Fruit fly (Drosophila melanogaster): ENCODE results near the gene fal.

Gene fal

dm6 chr3L:19264141-19264487 is 30.2 kb upstream of the fal start, which contains the start of gene Max (continued):
- peak; percentile 36 for TF ChIP-seq Hr39 (GFP tag; optimal IDR thresholded peaks at IDR 0.05)
- peak; percentile 1 for TF ChIP-seq dac (GFP tag; optimal IDR thresholded peaks at IDR 0.05)
- TF ChIP-seq Gug (GFP tag; IDR thresholded peaks at IDR 0.05), result no peak
- peak; percentile 39 for TF ChIP-seq Sox14 (GFP tag; optimal IDR thresholded peaks at IDR 0.05)
- TF ChIP-seq spab (GFP tag; optimal IDR thresholded peaks at IDR 0.05), result no peak
- peak; percentile 66 for TF ChIP-seq CG34406 (GFP tag; optimal IDR thresholded peaks at IDR 0.05)
- TF ChIP-seq CG16779 (tag; optimal IDR thresholded peaks at IDR 0.05), result peak; percentile 13
- peak; percentile 31; the same call in 1 of the 3 replicates for TF ChIP-seq CG8119 (GFP tag; IDR thresholded peaks at IDR 0.05)
- TF ChIP-seq Eip93F (GFP tag; optimal IDR thresholded peaks at IDR 0.05), result peak; percentile 66
- peak; percentile 71 for TF ChIP-seq acj6 (GFP tag; optimal IDR thresholded peaks at IDR 0.05)
- TF ChIP-seq CG15336 (GFP tag; IDR thresholded peaks at IDR 0.05), result peak; percentile 52
- TF ChIP-seq CG11902 (GFP tag; optimal IDR thresholded peaks at IDR 0.05), result peak; percentile 31

dm6 chr3L:19265761-19266160 is 28.6 kb upstream of the fal start, which contains the start of gene CG45081:
TSS of gene CG45081 (plus strand) at chr3L:19266061.
- TF ChIP-seq Eip78C (GFP tag) (peak; percentile 63), esn (GFP tag; optimal IDR thresholded peaks at IDR 0.05) (peak; percentile 4), CG8632 (GFP tag; optimal IDR thresholded peaks at IDR 0.05) (no peak)

- TF ChIP-seq pdm3 (GFP tag; optimal IDR thresholded peaks at IDR 0.05), result no peak
- TF ChIP-seq Ets96B (tag; optimal IDR thresholded peaks at IDR 0.05), result no peak
- no peak for TF ChIP-seq fkh (GFP tag; optimal IDR thresholded peaks at IDR 0.05)
- no peak for TF ChIP-seq Smox (GFP tag; optimal IDR thresholded peaks at IDR 0.05)
- no peak for TF ChIP-seq salr (GFP tag; optimal IDR thresholded peaks at IDR 0.05)
- TF ChIP-seq CG6792 (GFP tag; optimal IDR thresholded peaks at IDR 0.05), result no peak
- TF ChIP-seq Ets21C (GFP tag; optimal IDR thresholded peaks at IDR 0.05), result no peak
- no peak for TF ChIP-seq OdsH (GFP tag; optimal IDR thresholded peaks at IDR 0.05)
- peak; percentile 40 for TF ChIP-seq vri (GFP tag; optimal IDR thresholded peaks at IDR 0.05)
- no peak for TF ChIP-seq acj6 (GFP tag; optimal IDR thresholded peaks at IDR 0.05)
- no peak for TF ChIP-seq Hr4 (GFP tag; optimal IDR thresholded peaks at IDR 0.05)
- no peak for TF ChIP-seq CG8632 (GFP tag; optimal IDR thresholded peaks at IDR 0.05)
- no peak for TF ChIP-seq CG7368 (GFP tag; optimal IDR thresholded peaks at IDR 0.05)
- no peak for TF ChIP-seq fd59A (GFP tag; optimal IDR thresholded peaks at IDR 0.05)
- TF ChIP-seq CG8119 (GFP tag; IDR thresholded peaks at IDR 0.05), result no peak
- TF ChIP-seq fd85E (GFP tag; optimal IDR thresholded peaks at IDR 0.05), result no peak
- peak; percentile 9 for TF ChIP-seq topi (GFP tag; optimal IDR thresholded peaks at IDR 0.05)
- TF ChIP-seq esn (GFP tag; optimal IDR thresholded peaks at IDR 0.05), result no peak
- no peak for TF ChIP-seq cyc (GFP tag; optimal IDR thresholded peaks at IDR 0.05)
- TF ChIP-seq net (GFP tag; optimal IDR thresholded peaks at IDR 0.05), result no peak
- TF ChIP-seq ss (GFP tag; optimal IDR thresholded peaks at IDR 0.05), result no peak
- TF ChIP-seq Eip93F (GFP tag; optimal IDR thresholded peaks at IDR 0.05), result no peak
- no peak for TF ChIP-seq CG11294 (GFP tag; IDR thresholded peaks at IDR 0.05)
- no peak for TF ChIP-seq Lpt (GFP tag; optimal IDR thresholded peaks at IDR 0.05)
- TF ChIP-seq Eip78C (GFP tag), result peak; percentile 60
- TF ChIP-seq Hr38 (GFP tag; optimal IDR thresholded peaks at IDR 0.05), result no peak
- no peak for TF ChIP-seq Sox15 (GFP tag; optimal IDR thresholded peaks at IDR 0.05)
- TF ChIP-seq Sox14 (GFP tag; optimal IDR thresholded peaks at IDR 0.05), result peak; percentile 51
- TF ChIP-seq CG32006 (GFP tag; optimal IDR thresholded peaks at IDR 0.05), result no peak
- peak; percentile 3 for TF ChIP-seq Sox102F (GFP tag; optimal IDR thresholded peaks at IDR 0.05)
- peak; percentile 97 for TF ChIP-seq svp (GFP tag)
- no peak for TF ChIP-seq spab (GFP tag; optimal IDR thresholded peaks at IDR 0.05)
- no peak for TF ChIP-seq Hr39 (GFP tag; optimal IDR thresholded peaks at IDR 0.05)
- peak; percentile 29 for TF ChIP-seq CG3919 (GFP tag; optimal IDR thresholded peaks at IDR 0.05)
- no peak for TF ChIP-seq CG34406 (GFP tag; optimal IDR thresholded peaks at IDR 0.05)
- no peak for TF ChIP-seq CG6163 (GFP tag; IDR thresholded peaks at IDR 0.05)
- peak; percentile 39; the same call in 1 of the 3 replicates for TF ChIP-seq eg (GFP tag; IDR thresholded peaks at IDR 0.05)
- no peak for TF ChIP-seq CG1621 (tag; optimal IDR thresholded peaks at IDR 0.05)
- no peak for TF ChIP-seq CG3032 (tag; optimal IDR thresholded peaks at IDR 0.05)
- no peak for TF ChIP-seq Gug (GFP tag; IDR thresholded peaks at IDR 0.05)
Observed at dm6 chr3L:19268720-19269401, 25.5 kb upstream of the fal start, which contains the start of the genes Aldh7A1 and CG14085. TSS of gene Aldh7A1 (minus strand) at chr3L:19268913. TSS of gene CG14085 (plus strand) at chr3L:19269351.
